Fruit fly (Drosophila melanogaster) whole organism, prepupa: Measurements from ENCODE around the gene yellow-b.

ENCODE experiments used
- CG10631 ChIP-seq: fragments of 200-800 bp; sonication (Bioruptor generic); optimal IDR thresholded peaks from 2 replicates; lab custom pipeline; 2016; ENCODE audit warnings: missing biosample characterization, missing genetic modification characterization
- CG10669 ChIP-seq: fragments of 200-800 bp; sonication (Bioruptor generic); optimal IDR thresholded peaks from 3 replicates; lab custom pipeline; 2018; ENCODE audit warnings: missing biosample characterization, mild to moderate bottlenecking, missing genetic modification characterization, moderate library complexity
- CG11762 ChIP-seq: fragments of 200-800 bp; sonication (Bioruptor generic); optimal IDR thresholded peaks from 3 replicates; lab custom pipeline; 2016; ENCODE audit warnings: missing biosample characterization, missing genetic modification characterization; ENCODE audit not compliant: insufficient read depth
- CG11902 ChIP-seq: fragments of 200-800 bp; sonication (Bioruptor generic); optimal IDR thresholded peaks from 3 replicates; lab custom pipeline; 2016; ENCODE audit warnings: missing biosample characterization, missing genetic modification characterization
- CG15336 ChIP-seq: fragments of 200-800 bp; sonication (Bioruptor generic); IDR thresholded peaks from 2 replicates; pipeline ENCODE4 v1.3.6; 2022; ENCODE audit warnings: missing biosample characterization, missing genetic modification characterization
- CG1621 ChIP-seq: fragments of 200-800 bp; sonication (Bioruptor generic); optimal IDR thresholded peaks from 3 replicates; lab custom pipeline; 2018; ENCODE audit warnings: missing biosample characterization, mild to moderate bottlenecking, missing genetic modification characterization
- CG3032 ChIP-seq: fragments of 200-800 bp; optimal IDR thresholded peaks from 2 replicates; lab custom pipeline; 2019; ENCODE audit warnings: missing biosample characterization, mild to moderate bottlenecking, missing genetic modification characterization, moderate library complexity
- CG31627 ChIP-seq: fragments of 200-800 bp; sonication (Bioruptor generic); optimal IDR thresholded peaks from 3 replicates; lab custom pipeline; 2016; ENCODE audit warnings: missing biosample characterization, missing genetic modification characterization
- CG32006 ChIP-seq: fragments of 200-800 bp; sonication (Bioruptor generic); optimal IDR thresholded peaks from 3 replicates; lab custom pipeline; 2017; ENCODE audit warnings: missing biosample characterization, mild to moderate bottlenecking, missing genetic modification characterization
- CG34406 ChIP-seq: fragments of 200-800 bp; sonication (Bioruptor generic); optimal IDR thresholded peaks from 3 replicates; lab custom pipeline; 2016; ENCODE audit warnings: missing biosample characterization, missing genetic modification characterization
- CG3919 ChIP-seq: fragments of 200-800 bp; sonication (Bioruptor generic); optimal IDR thresholded peaks from 3 replicates; lab custom pipeline; 2016; ENCODE audit warnings: missing biosample characterization, missing genetic modification characterization
- CG6808 ChIP-seq: fragments of 200-800 bp; sonication (Bioruptor generic); optimal IDR thresholded peaks from 3 replicates; lab custom pipeline; 2017; ENCODE audit warnings: missing biosample characterization, missing genetic modification characterization, mild to moderate bottlenecking, moderate library complexity, missing genetic modification reagents
- CG6854 ChIP-seq: fragments of 200-800 bp; sonication (Bioruptor generic); optimal IDR thresholded peaks from 2 replicates; lab custom pipeline; 2017; ENCODE audit warnings: missing biosample characterization, mild to moderate bottlenecking, missing genetic modification characterization
- CG8319 ChIP-seq: fragments of 200-800 bp; sonication (Bioruptor generic); optimal IDR thresholded peaks from 3 replicates; lab custom pipeline; 2016; ENCODE audit warnings: missing biosample characterization, missing genetic modification characterization
- CG8632 ChIP-seq: fragments of 200-800 bp; sonication (Bioruptor generic); optimal IDR thresholded peaks from 3 replicates; lab custom pipeline; 2016; ENCODE audit warnings: missing biosample characterization, missing genetic modification characterization
- Eip75B ChIP-seq: fragments of 200-800 bp; sonication (Bioruptor generic); optimal IDR thresholded peaks from 3 replicates; lab custom pipeline; 2016; ENCODE audit warnings: missing biosample characterization, missing genetic modification characterization
- Eip93F ChIP-seq: fragments of 200-800 bp; sonication (Bioruptor generic); optimal IDR thresholded peaks from 2 replicates; lab custom pipeline; 2016; ENCODE audit warnings: missing biosample characterization, mild to moderate bottlenecking, missing genetic modification characterization
- Ets21C ChIP-seq: fragments of 200-800 bp; sonication (Bioruptor generic); optimal IDR thresholded peaks from 3 replicates; lab custom pipeline; 2016; ENCODE audit warnings: missing biosample characterization, missing genetic modification characterization
- Lpt ChIP-seq: fragments of 200-800 bp; sonication (Bioruptor generic); optimal IDR thresholded peaks from 3 replicates; lab custom pipeline; 2016; ENCODE audit warnings: missing biosample characterization, missing genetic modification characterization
- Met ChIP-seq: fragments of 200-800 bp; sonication (Bioruptor generic); optimal IDR thresholded peaks from 3 replicates; lab custom pipeline; 2016; ENCODE audit warnings: missing biosample characterization, missing genetic modification characterization
- OdsH ChIP-seq: fragments of 200-800 bp; sonication (Bioruptor generic); optimal IDR thresholded peaks from 3 replicates; lab custom pipeline; 2016; ENCODE audit warnings: missing biosample characterization, missing genetic modification characterization
- Smox ChIP-seq: fragments of 200-800 bp; sonication (Bioruptor generic); optimal IDR thresholded peaks from 3 replicates; lab custom pipeline; 2016; ENCODE audit warnings: missing biosample characterization, missing genetic modification characterization
- Sox102F ChIP-seq: fragments of 200-800 bp; sonication (Bioruptor generic); optimal IDR thresholded peaks from 2 replicates; lab custom pipeline; 2016; ENCODE audit warnings: missing biosample characterization, mild to moderate bottlenecking, missing genetic modification characterization
- Sox14 ChIP-seq: fragments of 200-800 bp; sonication (Bioruptor generic); optimal IDR thresholded peaks from 3 replicates; lab custom pipeline; 2016; ENCODE audit warnings: missing biosample characterization, missing genetic modification characterization
- achi ChIP-seq: fragments of 200-800 bp; sonication (Bioruptor generic); optimal IDR thresholded peaks from 3 replicates; lab custom pipeline; 2016; ENCODE audit warnings: missing biosample characterization, missing genetic modification characterization
- acj6 ChIP-seq: fragments of 200-800 bp; sonication (Bioruptor generic); optimal IDR thresholded peaks from 3 replicates; lab custom pipeline; 2016; ENCODE audit warnings: missing biosample characterization, missing genetic modification characterization
- dac ChIP-seq: fragments of 200-800 bp; sonication (Bioruptor generic); optimal IDR thresholded peaks from 2 replicates; lab custom pipeline; 2017; ENCODE audit warnings: missing biosample characterization, mild to moderate bottlenecking, missing genetic modification characterization
- fd85E ChIP-seq: fragments of 200-800 bp; sonication (Bioruptor generic); optimal IDR thresholded peaks from 3 replicates; lab custom pipeline; 2016; ENCODE audit warnings: missing biosample characterization, missing genetic modification characterization
- fkh ChIP-seq: fragments of 200-800 bp; sonication (Bioruptor generic); optimal IDR thresholded peaks from 3 replicates; lab custom pipeline; 2017; ENCODE audit warnings: missing biosample characterization, mild to moderate bottlenecking, missing genetic modification characterization, moderate library complexity
- net ChIP-seq: fragments of 200-800 bp; sonication (Bioruptor generic); optimal IDR thresholded peaks from 3 replicates; lab custom pipeline; 2016; ENCODE audit warnings: missing biosample characterization, missing genetic modification characterization
- salr ChIP-seq, 2 experiments: fragments of 200-800 bp; sonication (Bioruptor generic); optimal IDR thresholded peaks; 3 replicates each; lab custom pipeline; 2016 to 2018; ENCODE audit warnings: missing biosample characterization in 2 of 2, missing genetic modification characterization in 2 of 2, mild to moderate bottlenecking in 1 of 2
- spab ChIP-seq: fragments of 200-800 bp; sonication (Bioruptor generic); optimal IDR thresholded peaks from 2 replicates; lab custom pipeline; 2017; ENCODE audit warnings: missing biosample characterization, mild to moderate bottlenecking, missing genetic modification characterization, missing genetic modification reagents
- svp ChIP-seq: fragments of 200-800 bp; sonication (Bioruptor generic); peaks from one replicate; lab custom pipeline; 2016; ENCODE audit warnings: missing biosample characterization, missing genetic modification characterization
- topi ChIP-seq: fragments of 200-800 bp; sonication (Bioruptor generic); optimal IDR thresholded peaks from 3 replicates; lab custom pipeline; 2016; ENCODE audit warnings: missing biosample characterization, missing genetic modification characterization
- vri ChIP-seq: fragments of 200-800 bp; sonication (Bioruptor generic); optimal IDR thresholded peaks from 3 replicates; lab custom pipeline; 2016; ENCODE audit warnings: missing biosample characterization, mild to moderate bottlenecking, missing genetic modification characterization

Gene yellow-b

DNA sequence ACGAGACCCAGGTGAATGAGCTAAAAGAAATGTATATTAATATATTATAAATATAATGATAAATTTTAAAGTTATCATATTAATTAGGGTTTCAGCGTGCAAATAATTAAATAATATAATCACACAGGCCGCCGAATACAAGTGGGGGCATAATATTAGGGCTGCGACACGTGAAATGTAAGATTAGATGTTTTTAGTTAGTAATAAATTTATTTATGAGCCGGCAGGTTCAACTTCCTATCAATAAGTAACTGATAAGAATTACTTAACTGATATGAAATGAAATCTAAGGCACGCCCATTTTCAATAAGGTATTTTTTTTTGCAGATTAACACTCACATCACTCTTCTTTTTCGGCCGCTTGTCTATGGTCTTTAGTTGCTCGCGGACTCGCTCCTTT is 35.7 kb downstream of the yellow-b start:
- no peak for TF ChIP-seq Met (GFP tag; lab: Kevin White, UChicago)
- no peak for TF ChIP-seq CG10669 (GFP tag; lab: Kevin White, UChicago)
- TF ChIP-seq CG15336 (GFP tag; lab: Robert Waterston, UW): no peak
- TF ChIP-seq CG8632 (GFP tag; lab: Kevin White, UChicago): no peak
- no peak for TF ChIP-seq CG1621 (tag; lab: Kevin White, UChicago)
- no peak for TF ChIP-seq OdsH (GFP tag; lab: Kevin White, UChicago)
- no peak for TF ChIP-seq net (GFP tag; lab: Kevin White, UChicago)
- TF ChIP-seq CG3032: no peak
- no peak for TF ChIP-seq Smox
- TF ChIP-seq salr (GFP tag; optimal IDR thresholded peaks at IDR 0.05; lab: Kevin White, UChicago): no peak
- no peak for TF ChIP-seq CG31627 (GFP tag; lab: Kevin White, UChicago)
- no peak for TF ChIP-seq CG34406 (GFP tag; lab: Kevin White, UChicago)
- TF ChIP-seq CG32006: no peak
- no peak for TF ChIP-seq achi (GFP tag; lab: Kevin White, UChicago)
- TF ChIP-seq dac (GFP tag; lab: Kevin White, UChicago): no peak
- TF ChIP-seq vri: no peak
- no peak for TF ChIP-seq fd85E
- TF ChIP-seq CG11762 (GFP tag; lab: Kevin White, UChicago): no peak
- TF ChIP-seq Lpt (GFP tag; lab: Kevin White, UChicago): no peak
- no peak for TF ChIP-seq svp

DNA sequence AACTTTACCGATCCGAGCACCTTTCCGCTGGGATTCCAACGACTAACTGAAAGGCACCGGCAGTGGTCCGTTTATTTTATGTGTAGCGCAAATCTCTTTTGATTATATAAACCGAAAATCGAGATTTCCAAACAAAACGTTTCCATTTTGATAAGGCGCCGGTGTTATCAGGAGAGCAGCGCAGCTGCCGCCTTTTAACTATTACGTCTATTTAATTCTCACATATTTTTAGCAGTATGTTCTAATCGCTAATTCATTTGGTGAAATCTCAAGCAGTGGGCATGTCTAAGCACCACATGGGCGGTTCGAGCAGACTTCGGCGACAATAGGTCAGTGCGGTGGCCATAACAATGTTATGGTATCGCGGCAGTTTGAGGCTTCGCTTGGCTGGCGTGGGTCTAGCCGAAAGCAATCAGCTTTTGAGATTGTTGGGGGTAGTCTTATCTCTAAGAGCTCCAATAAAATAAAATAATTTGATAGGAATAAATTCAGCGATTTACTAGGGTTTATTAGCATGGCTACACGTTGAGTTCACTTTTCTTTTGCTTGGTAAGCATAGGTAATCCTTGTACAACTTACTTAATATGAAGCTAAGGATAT is 36.6 kb downstream of the yellow-b start, which contains the start of gene Cyt-b5-r:
TSS of gene Cyt-b5-r (minus strand) at position 51 of the 600 bp plus-strand sequence.
- TF ChIP-seq CG11902 (GFP tag; lab: Kevin White, UChicago): no peak
- TF ChIP-seq vri: peak; percentile 82
- TF ChIP-seq svp: peak; percentile 89

- TF ChIP-seq fkh (GFP tag; lab: Kevin White, UChicago) (peak; percentile 16), CG6808 (no peak)
These were observed 37.2 kb downstream of the yellow-b start, which contains the start of gene CG17928 for dm6 chr2L:16791345-16791744. Gene CG17928 (plus strand): TSS chr2L:16791568.

dm6 chr2L:16793970-16794369 is 39.8 kb downstream of the yellow-b start, which contains the start of gene Ugt37C2:
Gene Ugt37C2 (plus strand): TSS chr2L:16794211.
- no peak for TF ChIP-seq CG11762 (GFP tag; lab: Kevin White, UChicago)
- no peak for TF ChIP-seq CG32006
- TF ChIP-seq Sox14 (GFP tag; lab: Kevin White, UChicago): no peak
- no peak for TF ChIP-seq CG8319 (GFP tag; lab: Kevin White, UChicago)
- no peak for TF ChIP-seq salr (GFP tag; optimal IDR thresholded peaks at IDR 0.05; lab: Kevin White, UChicago)
- TF ChIP-seq Ets21C (GFP tag; lab: Kevin White, UChicago): no peak
- TF ChIP-seq Eip93F (GFP tag; lab: Kevin White, UChicago): no peak
- TF ChIP-seq CG34406 (GFP tag; lab: Kevin White, UChicago): no peak
- no peak for TF ChIP-seq CG3032

dm6 chr2L:16796104-16796645 is 42.0 kb downstream of the yellow-b start, which contains the start of gene Ugt37E1:
Gene Ugt37E1 (plus strand): TSS chr2L:16796595.
- no peak for TF ChIP-seq Eip93F (GFP tag; lab: Kevin White, UChicago)
- no peak for TF ChIP-seq Sox14 (GFP tag; lab: Kevin White, UChicago)
- TF ChIP-seq acj6 (GFP tag; lab: Kevin White, UChicago): no peak
- TF ChIP-seq spab (GFP tag; lab: Kevin White, UChicago): no peak
- TF ChIP-seq vri: no peak
- TF ChIP-seq Sox102F (GFP tag; lab: Kevin White, UChicago): no peak
- TF ChIP-seq CG10631 (GFP tag; lab: Kevin White, UChicago): no peak
- TF ChIP-seq Met (GFP tag; lab: Kevin White, UChicago): no peak
- TF ChIP-seq CG32006: no peak
- TF ChIP-seq CG6854: no peak
- TF ChIP-seq CG3919 (GFP tag; lab: Kevin White, UChicago): no peak
- no peak for TF ChIP-seq topi (GFP tag; lab: Kevin White, UChicago)
- TF ChIP-seq CG8319 (GFP tag; lab: Kevin White, UChicago): no peak
- TF ChIP-seq Eip75B (GFP tag; lab: Kevin White, UChicago): no peak
